Fruit fly (Drosophila melanogaster): Measurements from ENCODE around the gene CG7800.
A peak's percentile ranks its signal among the peaks of the same experiment; 100 is the strongest.

The CG7800 gene

DNA sequence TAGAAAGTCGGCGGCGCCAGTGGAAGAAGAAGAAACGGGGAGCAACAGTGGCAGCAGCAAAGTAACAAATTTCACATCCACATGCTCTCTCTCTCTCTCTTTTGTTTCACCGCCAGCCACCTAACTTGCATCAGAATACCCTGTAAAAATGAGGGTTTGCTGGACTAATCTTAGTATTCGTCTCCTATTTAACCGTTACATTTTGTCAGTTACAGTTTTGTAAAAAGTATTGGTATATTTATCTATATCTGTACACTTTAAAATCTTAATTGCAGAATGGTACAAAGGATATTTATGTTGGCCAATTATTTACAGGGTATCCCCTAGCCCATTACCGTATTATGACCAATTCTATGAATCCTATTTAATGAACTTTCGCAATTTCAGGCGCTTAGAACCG lies 16.1 kb downstream of the CG7800 start (continued):
- peak; percentile 69; the same call in 2 of the 3 replicates for TF ChIP-seq row (GFP tag; IDR thresholded peaks at IDR 0.05)
- peak; percentile 25 for TF ChIP-seq Blimp-1 (GFP tag; optimal IDR thresholded peaks at IDR 0.05)
- TF ChIP-seq Rx (GFP tag; IDR thresholded peaks at IDR 0.05) = no peak
- TF ChIP-seq klu (GFP tag; IDR thresholded peaks at IDR 0.05) = no peak
- no peak for TF ChIP-seq MTF-1 (GFP tag; optimal IDR thresholded peaks at IDR 0.05; ENCODE audit: borderline replicate concordance)
- TF ChIP-seq cwo (GFP tag; optimal IDR thresholded peaks at IDR 0.05) = no peak
- TF ChIP-seq repo (GFP tag; optimal IDR thresholded peaks at IDR 0.05) = no peak
- no peak for TF ChIP-seq CG33557 (GFP tag; optimal IDR thresholded peaks at IDR 0.05)
- no peak for TF ChIP-seq bbx (GFP tag; IDR thresholded peaks at IDR 0.05; ENCODE audit: partially characterized antibody)
- TF ChIP-seq bsh (GFP tag; optimal IDR thresholded peaks at IDR 0.05) = peak in 1 of 2 experiments; percentile 63
- TF ChIP-seq CG8290 (GFP tag; optimal IDR thresholded peaks at IDR 0.05) = no peak
- TF ChIP-seq CG8290 (tag; optimal IDR thresholded peaks at IDR 0.05) = peak in 1 of 2 experiments; percentile 11
- TF ChIP-seq CG5245 (GFP tag; optimal IDR thresholded peaks at IDR 0.05) = no peak
- TF ChIP-seq CG17612 (GFP tag; IDR thresholded peaks at IDR 0.05) = no peak
- peak; percentile 7 for TF ChIP-seq CG10267 (tag; optimal IDR thresholded peaks at IDR 0.05)
- no peak for TF ChIP-seq CG8359 (GFP tag; optimal IDR thresholded peaks at IDR 0.05; ENCODE audit: borderline replicate concordance)
- TF ChIP-seq az2 (GFP tag; optimal IDR thresholded peaks at IDR 0.05) = peak; percentile 40
- no peak for TF ChIP-seq E2f1 (GFP tag; IDR thresholded peaks at IDR 0.05)
- no peak for TF ChIP-seq CG17385 (GFP tag; optimal IDR thresholded peaks at IDR 0.05)
- TF ChIP-seq D19B (GFP tag; optimal IDR thresholded peaks at IDR 0.05) = peak; percentile 86
- peak; percentile 87 for TF ChIP-seq sens (GFP tag)
- no peak for TF ChIP-seq CG8281 (tag; optimal IDR thresholded peaks at IDR 0.05)
- no peak for TF ChIP-seq CG3726 (GFP tag; IDR thresholded peaks at IDR 0.05)
- no peak for TF ChIP-seq trem (tag; optimal IDR thresholded peaks at IDR 0.05)
- no peak for TF ChIP-seq CG7357 (GFP tag; IDR thresholded peaks at IDR 0.05)
- no peak for TF ChIP-seq Dad (GFP tag; optimal IDR thresholded peaks at IDR 0.05)
- no peak for TF ChIP-seq CG13894 (tag; optimal IDR thresholded peaks at IDR 0.05)
- TF ChIP-seq odd (GFP tag; optimal IDR thresholded peaks at IDR 0.05) = peak; percentile 12
- TF ChIP-seq Sin3A (optimal IDR thresholded peaks at IDR 0.05) = no peak
- TF ChIP-seq CG12659 (GFP tag; optimal IDR thresholded peaks at IDR 0.05) = no peak
- TF ChIP-seq CG9876 (GFP tag; optimal IDR thresholded peaks at IDR 0.05) = no peak
- TF ChIP-seq unpg (GFP tag; optimal IDR thresholded peaks at IDR 0.05) = peak; percentile 10
- no peak for TF ChIP-seq gcm2 (GFP tag; optimal IDR thresholded peaks at IDR 0.05)
- no peak for TF ChIP-seq Hr78 (GFP tag; optimal IDR thresholded peaks at IDR 0.05)
- peak; percentile 41 for TF ChIP-seq CG12391 (tag; optimal IDR thresholded peaks at IDR 0.05)
- no peak for TF ChIP-seq CG4730 (GFP tag; IDR thresholded peaks at IDR 0.05)
- TF ChIP-seq org-1 (GFP tag; optimal IDR thresholded peaks at IDR 0.05) = peak; percentile 15
- TF ChIP-seq pum (GFP tag; optimal IDR thresholded peaks at IDR 0.05) = no peak
- TF ChIP-seq CG11456 (GFP tag; IDR thresholded peaks at IDR 0.05) = no peak
- no peak for TF ChIP-seq CG14710 (tag; optimal IDR thresholded peaks at IDR 0.05)
- no peak for TF ChIP-seq otp (GFP tag; IDR thresholded peaks at IDR 0.05)
- TF ChIP-seq scrt (GFP tag; optimal IDR thresholded peaks at IDR 0.05) = no peak
- no peak for TF ChIP-seq lmd (GFP tag; IDR thresholded peaks at IDR 0.05)
- TF ChIP-seq CG34376 (GFP tag; optimal IDR thresholded peaks at IDR 0.05) = no peak
- TF ChIP-seq stwl (tag; optimal IDR thresholded peaks at IDR 0.05) = no peak
- TF ChIP-seq CG3281 (GFP tag; optimal IDR thresholded peaks at IDR 0.05) = no peak
- TF ChIP-seq CG43689 (GFP tag; IDR thresholded peaks at IDR 0.05) = no peak
- peak; percentile 21; the same call in 1 of the 2 replicates for TF ChIP-seq HLH3B (GFP tag; IDR thresholded peaks at IDR 0.05)
- TF ChIP-seq CG14860 (GFP tag; IDR thresholded peaks at IDR 0.05; ENCODE audit: partially characterized antibody) = no peak
- TF ChIP-seq CG10209 (GFP tag; optimal IDR thresholded peaks at IDR 0.05) = peak; percentile 19
- TF ChIP-seq CG16815 (GFP tag; optimal IDR thresholded peaks at IDR 0.05) = no peak

All from whole organism, embryonic.